Worm (Caenorhabditis elegans) whole organism, L1 larva: Measurements from ENCODE around the gene C15H11.10.

Source experiments
- dsc-1 ChIP-seq: sonication (generic microtip); optimal IDR thresholded peaks from 2 replicates; lab custom pipeline; 2016; ENCODE audit warnings: mild to moderate bottlenecking, missing genetic modification characterization, missing compliant biosample characterization
- efl-1 ChIP-seq, 4 experiments: fragments of 150-350 bp; optimal IDR thresholded peaks in 3 of 4; peaks in 1 of 4; 1 replicate in 1 of 4; 2 replicates in 3 of 4; lab custom pipeline; 2014; ENCODE audit warnings: missing biosample characterization in 2 of 4, missing genetic modification characterization in 2 of 4, missing genetic modification reagents in 2 of 4
- fkh-4 ChIP-seq: sonication (generic microtip); optimal IDR thresholded peaks from 2 replicates; lab custom pipeline; 2016; ENCODE audit warnings: missing compliant biosample characterization, missing genetic modification characterization, borderline replicate concordance
- lin-13 ChIP-seq: fragments of 150-350 bp; optimal IDR thresholded peaks from 2 replicates; lab custom pipeline; 2014; ENCODE audit warnings: missing biosample characterization, missing genetic modification reagents, missing genetic modification characterization
- nhr-11 ChIP-seq: fragments of 150-350 bp; optimal IDR thresholded peaks from 2 replicates; lab custom pipeline; 2014; ENCODE audit warnings: missing biosample characterization, missing genetic modification characterization
- nhr-12 ChIP-seq: sonication (generic microtip); optimal IDR thresholded peaks from 2 replicates; lab custom pipeline; 2017; ENCODE audit warnings: missing biosample characterization, missing genetic modification characterization
- nhr-28 ChIP-seq: fragments of 150-350 bp; optimal IDR thresholded peaks from 2 replicates; lab custom pipeline; 2014; ENCODE audit warnings: missing biosample characterization, missing genetic modification characterization
- nhr-76 ChIP-seq: sonication (generic microtip); optimal IDR thresholded peaks from 2 replicates; lab custom pipeline; 2017; ENCODE audit warnings: missing biosample characterization, missing genetic modification characterization
- sox-4 ChIP-seq: sonication (generic microtip); optimal IDR thresholded peaks from 2 replicates; lab custom pipeline; 2016; ENCODE audit warnings: missing genetic modification characterization, missing compliant biosample characterization
- zag-1 ChIP-seq: fragments of 150-350 bp; optimal IDR thresholded peaks from 2 replicates; lab custom pipeline; 2014; ENCODE audit warnings: missing biosample characterization, missing genetic modification characterization
- ztf-4 ChIP-seq: fragments of 150-350 bp; optimal IDR thresholded peaks from 2 replicates; lab custom pipeline; 2014; ENCODE audit warnings: missing biosample characterization, missing genetic modification characterization

- TF ChIP-seq nhr-28 (tag; lab: Kevin White, UChicago) (no peak), lin-13 (GFP tag; lab: Kevin White, UChicago) (no peak), nhr-11 (tag; lab: Kevin White, UChicago) (no peak), nhr-12 (tag; lab: Kevin White, UChicago) (no peak), dsc-1 (tag; lab: Kevin White, UChicago) (no peak), zag-1 (tag; lab: Kevin White, UChicago) (no peak), efl-1 (optimal IDR thresholded peaks at IDR 0.05; lab: Kevin White, UChicago) (no peak), efl-1 (GFP tag; optimal IDR thresholded peaks at IDR 0.05 in 1 of 2; lab: Kevin White, UChicago) (no peak), sox-4 (tag; lab: Kevin White, UChicago) (no peak), ztf-4 (tag; lab: Kevin White, UChicago) (no peak), fkh-4 (tag; lab: Kevin White, UChicago) (no peak), nhr-76 (tag; lab: Kevin White, UChicago) (no peak)
Measured at ce11 chrV:14366487-14366962, 25.4 kb upstream of the C15H11.10 start.
